Fruit fly (Drosophila melanogaster): Measurements from ENCODE around the gene Nin.

The Nin gene

DNA sequence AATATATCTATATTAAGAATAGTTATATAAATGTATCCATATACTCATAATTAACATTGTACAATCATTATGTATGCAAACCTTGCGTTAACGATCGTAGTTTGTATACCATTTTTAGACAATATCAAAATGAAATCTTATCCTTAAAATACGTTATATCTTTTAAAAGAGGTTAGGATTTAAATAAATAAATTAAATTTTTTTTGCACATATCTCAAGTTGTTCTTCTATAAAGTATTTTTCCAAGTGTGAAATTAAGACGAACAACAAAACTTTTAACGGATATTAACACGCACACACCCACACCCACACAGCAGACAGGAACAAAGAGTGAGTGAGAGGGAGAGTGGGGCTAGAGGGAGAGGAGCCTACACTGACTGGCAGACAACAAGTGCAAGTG is 11.6 kb upstream of the Nin start (continued):
- TF ChIP-seq acj6 (GFP tag; optimal IDR thresholded peaks at IDR 0.05) (peak; percentile 70), Ets21C (GFP tag; optimal IDR thresholded peaks at IDR 0.05) (no peak), Eip93F (GFP tag; optimal IDR thresholded peaks at IDR 0.05) (no peak), vri (GFP tag; optimal IDR thresholded peaks at IDR 0.05) (no peak), CG9139 (GFP tag; optimal IDR thresholded peaks at IDR 0.05) (peak; percentile 64), CG4318 (GFP tag; optimal IDR thresholded peaks at IDR 0.05) (peak; percentile 26), lz (GFP tag; optimal IDR thresholded peaks at IDR 0.05) (peak; percentile 45), Hr4 (GFP tag; optimal IDR thresholded peaks at IDR 0.05) (peak; percentile 9), CG8632 (GFP tag; optimal IDR thresholded peaks at IDR 0.05) (peak; percentile 72), Eip75B (GFP tag; optimal IDR thresholded peaks at IDR 0.05) (peak; percentile 54), CG6163 (GFP tag; IDR thresholded peaks at IDR 0.05) (peak; percentile 63; the same call in 1 of the 3 replicates), CG10631 (GFP tag; optimal IDR thresholded peaks at IDR 0.05) (peak; percentile 72), fd59A (GFP tag; optimal IDR thresholded peaks at IDR 0.05) (peak; percentile 62), CG7368 (GFP tag; optimal IDR thresholded peaks at IDR 0.05) (peak; percentile 20), Eip78C (GFP tag) (peak; percentile 92), CG15336 (GFP tag; IDR thresholded peaks at IDR 0.05) (peak; percentile 37; the same call in 1 of the 2 replicates), CG11762 (GFP tag; optimal IDR thresholded peaks at IDR 0.05; ENCODE audit: insufficient read depth) (peak; percentile 22), CG3032 (tag; optimal IDR thresholded peaks at IDR 0.05) (peak; percentile 82), Met (GFP tag; optimal IDR thresholded peaks at IDR 0.05) (peak; percentile 58), fkh (GFP tag; optimal IDR thresholded peaks at IDR 0.05) (no peak), Lpt (GFP tag; optimal IDR thresholded peaks at IDR 0.05) (no peak), spab (GFP tag; optimal IDR thresholded peaks at IDR 0.05) (peak; percentile 64), svp (GFP tag) (peak; percentile 65), pdm3 (GFP tag; optimal IDR thresholded peaks at IDR 0.05) (peak; percentile 68), Ets96B (tag; optimal IDR thresholded peaks at IDR 0.05) (peak; percentile 87), Sox14 (GFP tag; optimal IDR thresholded peaks at IDR 0.05) (peak; percentile 52), dsx (GFP tag; optimal IDR thresholded peaks at IDR 0.05; ENCODE audit: poor library complexity, severe bottlenecking) (peak; percentile 82)

DNA sequence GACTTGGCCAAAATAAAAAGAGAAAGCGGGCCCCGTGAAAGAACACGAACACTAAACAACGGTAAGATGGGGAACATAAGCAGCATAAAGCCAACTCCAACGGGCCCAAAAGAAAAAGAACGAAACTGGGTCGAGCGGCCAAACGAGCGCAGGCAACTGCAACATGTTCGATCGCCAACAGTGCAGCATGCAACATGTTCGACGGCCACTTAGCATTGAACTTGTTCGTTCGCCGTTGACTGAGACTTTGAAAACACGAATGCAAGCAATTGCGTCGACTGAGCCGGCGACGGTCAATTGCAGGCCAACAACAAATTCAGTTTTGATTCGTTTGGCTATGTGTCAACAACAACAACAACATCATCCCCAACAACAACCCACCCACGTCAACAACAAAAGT is 10.4 kb upstream of the Nin start, which contains the start of gene vri:
vri (plus strand) TSS at position 224 of the 400 bp plus-strand sequence.
- TF ChIP-seq CG8119 (GFP tag; IDR thresholded peaks at IDR 0.05) (no peak), CG10669 (GFP tag; optimal IDR thresholded peaks at IDR 0.05) (no peak), dac (GFP tag; optimal IDR thresholded peaks at IDR 0.05) (no peak), salr (GFP tag; optimal IDR thresholded peaks at IDR 0.05) (no peak), topi (GFP tag; optimal IDR thresholded peaks at IDR 0.05) (no peak), CG34406 (GFP tag; optimal IDR thresholded peaks at IDR 0.05) (no peak), cyc (GFP tag; optimal IDR thresholded peaks at IDR 0.05) (no peak), CG7368 (GFP tag; optimal IDR thresholded peaks at IDR 0.05) (no peak), vri (GFP tag; optimal IDR thresholded peaks at IDR 0.05) (no peak), Eip93F (GFP tag; optimal IDR thresholded peaks at IDR 0.05) (no peak), Hr39 (GFP tag; optimal IDR thresholded peaks at IDR 0.05) (no peak)

DNA sequence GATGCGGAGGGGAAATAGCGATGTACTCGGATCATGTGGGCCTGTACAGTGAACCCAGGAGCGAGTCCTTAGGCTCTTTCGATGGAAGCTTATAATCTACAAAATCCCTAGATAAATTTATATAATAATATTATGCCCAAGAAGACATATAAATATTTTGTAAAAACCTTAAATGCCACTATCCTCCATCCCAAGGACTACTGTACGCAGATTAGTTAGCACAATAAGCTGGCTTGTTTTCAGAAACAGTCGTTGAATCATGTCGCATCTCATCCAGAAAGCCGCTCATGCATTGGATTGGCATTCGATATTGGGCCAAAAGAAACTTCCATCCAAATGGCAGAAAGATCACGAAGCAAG is 9.9 kb upstream of the Nin start:
- peak; percentile 76 for TF ChIP-seq Ets96B (tag; optimal IDR thresholded peaks at IDR 0.05)
- TF ChIP-seq CG4318 (GFP tag; optimal IDR thresholded peaks at IDR 0.05), result no peak
- TF ChIP-seq Sox15 (GFP tag; optimal IDR thresholded peaks at IDR 0.05), result peak; percentile 6
- TF ChIP-seq Hr4 (GFP tag; optimal IDR thresholded peaks at IDR 0.05), result no peak
- TF ChIP-seq acj6 (GFP tag; optimal IDR thresholded peaks at IDR 0.05), result peak; percentile 47
- no peak for TF ChIP-seq Ets21C (GFP tag; optimal IDR thresholded peaks at IDR 0.05)
- peak; percentile 80 for TF ChIP-seq CG10669 (GFP tag; optimal IDR thresholded peaks at IDR 0.05)
- peak; percentile 85 for TF ChIP-seq CG6163 (GFP tag; IDR thresholded peaks at IDR 0.05)
- TF ChIP-seq CG8319 (GFP tag; optimal IDR thresholded peaks at IDR 0.05), result peak; percentile 44
- peak; percentile 32; the same call in 1 of the 3 replicates for TF ChIP-seq CG8119 (GFP tag; IDR thresholded peaks at IDR 0.05)
- TF ChIP-seq svp (GFP tag), result peak; percentile 55
- TF ChIP-seq CG7368 (GFP tag; optimal IDR thresholded peaks at IDR 0.05), result peak; percentile 4
- no peak for TF ChIP-seq Blimp-1 (GFP tag; optimal IDR thresholded peaks at IDR 0.05)
- no peak for TF ChIP-seq dac (GFP tag; optimal IDR thresholded peaks at IDR 0.05)
- no peak for TF ChIP-seq CG11902 (GFP tag; optimal IDR thresholded peaks at IDR 0.05)
- TF ChIP-seq Eip75B (GFP tag; optimal IDR thresholded peaks at IDR 0.05), result peak; percentile 57
- no peak for TF ChIP-seq CG32006 (GFP tag; optimal IDR thresholded peaks at IDR 0.05)
- peak; percentile 42 for TF ChIP-seq CG3919 (GFP tag; optimal IDR thresholded peaks at IDR 0.05)
- TF ChIP-seq Hr38 (GFP tag; optimal IDR thresholded peaks at IDR 0.05), result no peak
- TF ChIP-seq Lpt (GFP tag; optimal IDR thresholded peaks at IDR 0.05), result no peak
- peak; percentile 88 for TF ChIP-seq Eip78C (GFP tag)
- peak; percentile 10 for TF ChIP-seq net (GFP tag; optimal IDR thresholded peaks at IDR 0.05)
- TF ChIP-seq CG6808 (GFP tag; optimal IDR thresholded peaks at IDR 0.05), result peak; percentile 80
- TF ChIP-seq Smox (GFP tag; optimal IDR thresholded peaks at IDR 0.05), result no peak
- TF ChIP-seq fd85E (GFP tag; optimal IDR thresholded peaks at IDR 0.05), result no peak
- TF ChIP-seq CG6854 (GFP tag; optimal IDR thresholded peaks at IDR 0.05), result no peak
- TF ChIP-seq Met (GFP tag; optimal IDR thresholded peaks at IDR 0.05), result no peak
- no peak for TF ChIP-seq lz (GFP tag; optimal IDR thresholded peaks at IDR 0.05)

Data from whole organism, prepupa.